Fruit fly (Drosophila melanogaster) whole organism: ENCODE results near the gene CG33230.

ENCODE experiments used
- EcR ChIP-seq, 2 experiments: fragments of >200 bp; optimal IDR thresholded peaks; 2 replicates each; lab custom pipeline; 2017; ENCODE audit warnings: missing biosample characterization in 2 of 2, missing genetic modification characterization in 2 of 2, missing genetic modification reagents in 2 of 2
- pan ChIP-seq: fragments of >200 bp; optimal IDR thresholded peaks from 2 replicates; lab custom pipeline; 2017
- psq ChIP-seq: fragments of >200 bp; optimal IDR thresholded peaks from 2 replicates; lab custom pipeline; 2017
- usp ChIP-seq: fragments of >200 bp; optimal IDR thresholded peaks from 2 replicates; lab custom pipeline; 2017; ENCODE audit warnings: missing biosample characterization, missing genetic modification characterization, mixed read lengths

dm6 chr3L:1571077-1571476, 47.1 kb upstream of the CG33230 start:
- TF ChIP-seq EcR (GFP tag; optimal IDR thresholded peaks at IDR 0.05; lab: Kevin White, UChicago) = no peak
- TF ChIP-seq pan = no peak
- no peak for TF ChIP-seq psq
- no peak for TF ChIP-seq usp (GFP tag; lab: Kevin White, UChicago)
